Fruit fly (Drosophila melanogaster): Measurements from ENCODE around the gene Bcs1.

The Bcs1 gene

dm6 chr2L:10221387-10221705, 1.1 kb upstream of the Bcs1 start:
- no peak for TF ChIP-seq noc (tag; optimal IDR thresholded peaks at IDR 0.05)

- no peak for TF ChIP-seq noc (tag; optimal IDR thresholded peaks at IDR 0.05)
These were observed 3.8 kb downstream of the Bcs1 start for dm6 chr2L:10226213-10226723.

dm6 chr2L:10226724-10227407, 4.4 kb downstream of the Bcs1 start, which contains the start of gene CG5708:
Gene CG5708, minus strand, starts transcription at chr2L:10226808.
- TF ChIP-seq noc (tag; optimal IDR thresholded peaks at IDR 0.05), result no peak

- TF ChIP-seq noc (tag; optimal IDR thresholded peaks at IDR 0.05), result no peak
These were observed 8.0 kb downstream of the Bcs1 start for dm6 chr2L:10230455-10230854.

dm6 chr2L:10231092-10231494, 8.6 kb downstream of the Bcs1 start:
- TF ChIP-seq noc (tag; optimal IDR thresholded peaks at IDR 0.05), result no peak

dm6 chr2L:10231510-10231909, 9.1 kb downstream of the Bcs1 start, which contains the start of gene ova:
Gene ova, minus strand, starts transcription at chr2L:10231692.
- no peak for TF ChIP-seq noc (tag; optimal IDR thresholded peaks at IDR 0.05)

dm6 chr2L:10232152-10232816, 9.8 kb downstream of the Bcs1 start, which contains the start of gene eEF1delta:
Gene eEF1delta, plus strand, starts transcription at chr2L:10232507.
- no peak for TF ChIP-seq noc (tag; optimal IDR thresholded peaks at IDR 0.05)

- no peak for TF ChIP-seq noc (tag; optimal IDR thresholded peaks at IDR 0.05)
These were observed 10.4 kb downstream of the Bcs1 start for dm6 chr2L:10232827-10233226.

dm6 chr2L:10237725-10238446, 15.4 kb downstream of the Bcs1 start, which contains the start of gene mthl15:
Gene mthl15, minus strand, starts transcription at chr2L:10238317.
- TF ChIP-seq noc (tag; optimal IDR thresholded peaks at IDR 0.05), result no peak

- TF ChIP-seq noc (tag; optimal IDR thresholded peaks at IDR 0.05), result no peak
These were observed 16.5 kb downstream of the Bcs1 start, which contains the start of gene me31B for dm6 chr2L:10238726-10239652. Gene me31B, plus strand, starts transcription at chr2L:10239341.

- TF ChIP-seq noc (tag; optimal IDR thresholded peaks at IDR 0.05), result no peak
These were observed 24.3 kb downstream of the Bcs1 start, which contains the start of gene chico for dm6 chr2L:10246785-10247190. Gene chico, minus strand, starts transcription at chr2L:10247078.

dm6 chr2L:10249655-10250202, 27.3 kb downstream of the Bcs1 start:
- no peak for TF ChIP-seq noc (tag; optimal IDR thresholded peaks at IDR 0.05)

- no peak for TF ChIP-seq noc (tag; optimal IDR thresholded peaks at IDR 0.05)
These were observed 28.0 kb downstream of the Bcs1 start, which contains the start of the genes bsk and CG31717 for dm6 chr2L:10250441-10250847. Gene bsk, minus strand, starts transcription at chr2L:10250501. Gene CG31717, plus strand, starts transcription at chr2L:10250737.

dm6 chr2L:10251592-10251991, 29.1 kb downstream of the Bcs1 start, which contains the start of gene Ror:
Gene Ror, plus strand, starts transcription at chr2L:10251843.
- no peak for TF ChIP-seq noc (tag; optimal IDR thresholded peaks at IDR 0.05)

dm6 chr2L:10255725-10256158, 33.3 kb downstream of the Bcs1 start, which contains the start of gene CG5676:
Gene CG5676, minus strand, starts transcription at chr2L:10255891.
- no peak for TF ChIP-seq noc (tag; optimal IDR thresholded peaks at IDR 0.05)
